Worm (Caenorhabditis elegans) whole organism, L3 larva: Measurements from ENCODE around the gene let-716.

Experiments used
- aly-2 ChIP-seq: fragments of 150-350 bp; optimal IDR thresholded peaks from 2 replicates; lab custom pipeline; 2014; ENCODE audit warnings: missing biosample characterization, missing genetic modification characterization
- ama-1 ChIP-seq: fragments of 150-350 bp; optimal IDR thresholded peaks from 2 replicates; lab custom pipeline; 2018
- egl-27 ChIP-seq: sonication (generic microtip); optimal IDR thresholded peaks from 4 replicates; lab custom pipeline; 2017; ENCODE audit warnings: missing biosample characterization, missing genetic modification reagents, missing genetic modification characterization
- fos-1 ChIP-seq: fragments of 150-350 bp; optimal IDR thresholded peaks from 2 replicates; lab custom pipeline; 2014; ENCODE audit warnings: missing biosample characterization, missing genetic modification characterization
- lsy-12 ChIP-seq: sonication (generic microtip); optimal IDR thresholded peaks from 2 replicates; lab custom pipeline; 2016; ENCODE audit warnings: mild to moderate bottlenecking, missing genetic modification characterization, missing compliant biosample characterization
- nhr-25 ChIP-seq: sonication (generic microtip); optimal IDR thresholded peaks from 2 replicates; lab custom pipeline; 2017; ENCODE audit warnings: missing biosample characterization, missing genetic modification characterization
- nhr-77 ChIP-seq: fragments of 150-350 bp; optimal IDR thresholded peaks from 2 replicates; lab custom pipeline; 2014; ENCODE audit warnings: missing biosample characterization, missing genetic modification characterization
- pqm-1 ChIP-seq: fragments of 150-350 bp; optimal IDR thresholded peaks from 2 replicates; lab custom pipeline; 2017; ENCODE audit warnings: missing biosample characterization, missing genetic modification characterization, inconsistent platforms
- unc-62 ChIP-seq: fragments of 150-350 bp; sonication (generic microtip); optimal IDR thresholded peaks from 4 replicates; lab custom pipeline; 2014; ENCODE audit warnings: missing biosample characterization, missing genetic modification reagents, missing genetic modification characterization

DNA sequence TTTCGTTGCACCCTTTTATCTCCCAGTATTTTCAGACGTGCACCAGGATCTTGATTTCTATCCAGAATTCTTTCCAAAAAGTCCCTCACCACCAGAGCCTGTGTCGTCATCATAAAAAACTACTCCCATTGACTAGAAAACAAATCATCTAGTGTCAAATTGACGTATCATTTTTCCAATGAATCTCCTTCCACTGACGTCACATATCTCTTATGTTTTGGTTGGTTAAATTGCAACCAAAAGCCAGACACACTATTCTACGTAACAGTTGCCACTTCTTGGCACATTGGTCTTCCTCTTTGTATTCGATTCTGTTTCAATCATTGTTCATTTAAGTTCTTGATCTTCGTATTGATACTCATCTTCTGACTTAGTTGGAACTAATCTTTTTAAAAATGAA, 14.8 kb downstream of the let-716 start:
- TF ChIP-seq aly-2 (tag; lab: Kevin White, UChicago) (no peak), unc-62 (GFP tag; lab: Kevin White, UChicago) (no peak), nhr-77 (tag; lab: Kevin White, UChicago) (no peak), egl-27 (tag; lab: Kevin White, UChicago) (no peak), fos-1 (tag; lab: Kevin White, UChicago) (no peak), lsy-12 (tag; lab: Kevin White, UChicago) (no peak), nhr-25 (no peak), ama-1 (lab: Kevin White, UChicago) (no peak), pqm-1 (no peak)
